Worm (Caenorhabditis elegans): ENCODE measurements around the gene fbxa-38.

The fbxa-38 gene

DNA sequence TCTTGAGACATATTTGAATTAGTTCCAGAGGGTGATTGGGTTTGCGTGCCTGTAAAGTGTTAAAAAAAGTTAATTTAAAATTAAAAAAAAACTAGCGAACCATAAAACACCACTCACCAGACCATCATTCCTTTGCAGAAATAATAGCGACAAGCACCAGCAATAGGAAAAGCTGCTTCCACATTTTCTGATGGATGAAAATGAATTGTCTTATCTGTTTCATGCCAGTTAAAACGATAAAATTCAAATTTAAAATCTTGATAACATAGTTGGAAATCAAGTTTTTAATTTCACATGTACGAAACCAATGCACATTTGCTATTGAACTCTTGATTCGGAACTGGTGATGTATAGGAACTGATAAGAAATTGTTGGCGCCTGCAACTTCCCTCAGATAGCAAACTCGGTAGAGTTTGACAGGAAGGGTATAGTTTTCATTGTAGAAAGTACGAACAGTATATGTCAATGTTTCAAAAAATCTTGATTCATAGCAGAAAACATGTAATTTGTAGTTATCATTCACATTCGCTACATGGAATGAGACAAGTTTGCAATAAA is 15.2 kb downstream of the fbxa-38 start, which contains the start of gene C39B5.10:
C39B5.10 (minus strand) TSS at position 51 of the 558 bp plus-strand sequence.
- TF ChIP-seq fos-1 (tag; optimal IDR thresholded peaks at IDR 0.05) (peak; percentile 89), nhr-10 (tag; optimal IDR thresholded peaks at IDR 0.05) (no peak)

ce11 chrIII:2240471-2240870 is 16.0 kb downstream of the fbxa-38 start, which contains the start of gene srz-56:
srz-56 (plus strand) TSS chrIII:2240771.
- TF ChIP-seq unc-55 (GFP tag; optimal IDR thresholded peaks at IDR 0.05) (no peak), nhr-11 (tag; optimal IDR thresholded peaks at IDR 0.05) (no peak), ztf-1 (GFP tag; conservative IDR thresholded peaks at IDR 0.05) (no peak), nhr-23 (tag; optimal IDR thresholded peaks at IDR 0.05) (no peak), nhr-6 (tag; optimal IDR thresholded peaks at IDR 0.05) (no peak), ZK546.5 (tag; optimal IDR thresholded peaks at IDR 0.05) (no peak), Y55F3AM.14 (GFP tag; optimal IDR thresholded peaks at IDR 0.05) (no peak), nhr-129 (tag; optimal IDR thresholded peaks at IDR 0.05) (no peak), egl-27 (tag; optimal IDR thresholded peaks at IDR 0.05) (no peak), lin-11 (tag; optimal IDR thresholded peaks at IDR 0.05) (no peak), elt-3 (tag; optimal IDR thresholded peaks at IDR 0.05) (no peak), aly-2 (tag; optimal IDR thresholded peaks at IDR 0.05) (no peak), nhr-77 (tag; optimal IDR thresholded peaks at IDR 0.05) (no peak), C34F6.9 (tag; optimal IDR thresholded peaks at IDR 0.05) (no peak), alr-1 (tag; optimal IDR thresholded peaks at IDR 0.05) (no peak), peb-1 (tag; optimal IDR thresholded peaks at IDR 0.05) (no peak), ztf-11 (tag; optimal IDR thresholded peaks at IDR 0.05) (no peak)

DNA sequence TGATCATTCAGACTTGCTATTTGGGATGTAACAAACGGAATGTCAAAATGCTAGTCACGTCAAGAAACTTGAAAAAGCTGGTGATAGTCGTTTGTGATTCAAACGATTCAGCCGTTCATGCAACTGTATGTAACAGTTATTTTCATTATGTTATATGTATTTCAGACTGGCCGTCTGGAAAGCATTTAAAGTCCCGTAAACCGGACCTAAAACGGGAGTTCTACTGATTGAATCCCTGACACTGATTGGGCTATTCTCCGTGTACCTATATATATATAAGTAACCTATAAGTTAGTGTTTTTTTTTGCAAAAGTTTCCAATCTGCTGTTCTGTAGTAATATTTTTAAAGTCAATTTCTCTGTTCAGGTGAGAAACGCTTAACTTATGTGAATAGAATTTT is 19.1 kb downstream of the fbxa-38 start:
- TF ChIP-seq nhr-23 (tag; optimal IDR thresholded peaks at IDR 0.05) = no peak
- no peak for TF ChIP-seq dmd-4 (tag; optimal IDR thresholded peaks at IDR 0.05)
- no peak for TF ChIP-seq nhr-237 (tag; optimal IDR thresholded peaks at IDR 0.05)
- TF ChIP-seq elt-1 (tag; optimal IDR thresholded peaks at IDR 0.05) = no peak
- no peak for TF ChIP-seq Y55F3AM.14 (GFP tag; optimal IDR thresholded peaks at IDR 0.05)
- no peak for TF ChIP-seq nhr-25 (tag; optimal IDR thresholded peaks at IDR 0.05)
- TF ChIP-seq R02D3.7 (tag; optimal IDR thresholded peaks at IDR 0.05) = no peak
- no peak for TF ChIP-seq lsy-2 (tag; optimal IDR thresholded peaks at IDR 0.05)

ce11 chrIII:2245727-2246126 is 21.3 kb downstream of the fbxa-38 start, which contains the start of gene srd-67:
srd-67 (minus strand) TSS chrIII:2245827.
- TF ChIP-seq mbf-1 (tag; optimal IDR thresholded peaks at IDR 0.05) (no peak), Y55F3AM.14 (GFP tag; optimal IDR thresholded peaks at IDR 0.05) (no peak), peb-1 (tag; optimal IDR thresholded peaks at IDR 0.05) (no peak), mab-5 (tag; optimal IDR thresholded peaks at IDR 0.05) (no peak), zag-1 (tag; optimal IDR thresholded peaks at IDR 0.05) (no peak), snpc-4 (tag; optimal IDR thresholded peaks at IDR 0.05) (no peak), egl-27 (tag; optimal IDR thresholded peaks at IDR 0.05) (no peak), nhr-25 (tag; optimal IDR thresholded peaks at IDR 0.05) (no peak), ceh-16 (tag; optimal IDR thresholded peaks at IDR 0.05) (no peak), lin-13 (GFP tag; optimal IDR thresholded peaks at IDR 0.05) (no peak), fos-1 (tag; optimal IDR thresholded peaks at IDR 0.05) (no peak), ztf-1 (GFP tag; conservative IDR thresholded peaks at IDR 0.05) (no peak), nhr-23 (tag; optimal IDR thresholded peaks at IDR 0.05) (no peak), gmeb-1 (tag; optimal IDR thresholded peaks at IDR 0.05) (no peak), lsy-2 (tag; optimal IDR thresholded peaks at IDR 0.05) (no peak), sem-4 (tag; optimal IDR thresholded peaks at IDR 0.05) (no peak), crh-2 (tag; optimal IDR thresholded peaks at IDR 0.05) (no peak)

- no peak for TF ChIP-seq ceh-82 (tag; optimal IDR thresholded peaks at IDR 0.05)
- TF ChIP-seq blmp-1 (tag; optimal IDR thresholded peaks at IDR 0.05; ENCODE audit: insufficient read depth) = no peak
- TF ChIP-seq lsy-2 (tag; optimal IDR thresholded peaks at IDR 0.05) = no peak
- TF ChIP-seq ztf-11 (tag; optimal IDR thresholded peaks at IDR 0.05) = no peak
- no peak for TF ChIP-seq unc-62 (GFP tag; optimal IDR thresholded peaks at IDR 0.05)
- TF ChIP-seq elt-3 (tag; optimal IDR thresholded peaks at IDR 0.05) = no peak
- no peak for TF ChIP-seq nhr-6 (tag; optimal IDR thresholded peaks at IDR 0.05)
- TF ChIP-seq ZK546.5 (tag; optimal IDR thresholded peaks at IDR 0.05) = no peak
- TF ChIP-seq nhr-10 (tag; optimal IDR thresholded peaks at IDR 0.05) = no peak
- no peak for TF ChIP-seq Y55F3AM.14 (GFP tag; optimal IDR thresholded peaks at IDR 0.05)
- TF ChIP-seq crh-2 (tag; optimal IDR thresholded peaks at IDR 0.05) = no peak
- no peak for TF ChIP-seq mdl-1 (tag; optimal IDR thresholded peaks at IDR 0.05)
- TF ChIP-seq nhr-23 (tag; optimal IDR thresholded peaks at IDR 0.05) = no peak
- no peak for TF ChIP-seq nhr-25 (tag; optimal IDR thresholded peaks at IDR 0.05)
These were observed 26.9 kb downstream of the fbxa-38 start, which contains the start of gene fbxa-7 for ce11 chrIII:2251348-2251747. fbxa-7 (minus strand) TSS chrIII:2251448.
